Fruit fly (Drosophila melanogaster): ENCODE results near the gene CG11656.

CG11656 gene

dm6 chr3R:13051298-13051723 is 41.6 kb downstream of the CG11656 start, which contains the start of gene CG7966 (continued):
- TF ChIP-seq Stat92E (GFP tag; optimal IDR thresholded peaks at IDR 0.05) (no peak), bbx (GFP tag; IDR thresholded peaks at IDR 0.05; ENCODE audit: partially characterized antibody) (peak; percentile 37; the same call in 1 of the 2 replicates), CG3995 (GFP tag; optimal IDR thresholded peaks at IDR 0.05) (no peak), cas (GFP tag; IDR thresholded peaks at IDR 0.05) (no peak), CG34376 (GFP tag; optimal IDR thresholded peaks at IDR 0.05) (peak; percentile 49), jumu (GFP tag; optimal IDR thresholded peaks at IDR 0.05) (no peak), CG18476 (GFP tag; optimal IDR thresholded peaks at IDR 0.05) (no peak), exex (tag; optimal IDR thresholded peaks at IDR 0.05) (peak; percentile 87), Sry-β (GFP tag; optimal IDR thresholded peaks at IDR 0.05) (no peak), mld (GFP tag; IDR thresholded peaks at IDR 0.05; ENCODE audit: partially characterized antibody) (no peak), sim (GFP tag; IDR thresholded peaks at IDR 0.05) (0 out of 2 replicates have a peak, but pooled peaks have one; percentile 33), CG17802 (tag; optimal IDR thresholded peaks at IDR 0.05) (no peak), row (GFP tag; IDR thresholded peaks at IDR 0.05) (no peak), CG8765 (GFP tag; IDR thresholded peaks at IDR 0.05) (no peak), bcd (GFP tag; optimal IDR thresholded peaks at IDR 0.05) (no peak), ranshi (GFP tag; IDR thresholded peaks at IDR 0.05) (peak; percentile 25; the same call in 1 of the 2 replicates), Hr51 (GFP tag; optimal IDR thresholded peaks at IDR 0.05) (no peak), Hand (GFP tag; optimal IDR thresholded peaks at IDR 0.05) (no peak), CG5245 (GFP tag; optimal IDR thresholded peaks at IDR 0.05) (no peak), CG1024 (GFP tag; IDR thresholded peaks at IDR 0.05) (no peak), chinmo (GFP tag; IDR thresholded peaks at IDR 0.05; ENCODE audit: partially characterized antibody) (peak; percentile 58; the same call in 1 of the 4 replicates), inv (GFP tag; IDR thresholded peaks at IDR 0.05; ENCODE audit: partially characterized antibody) (no peak), disco-r (GFP tag; optimal IDR thresholded peaks at IDR 0.05) (no peak), CG8290 (GFP tag; optimal IDR thresholded peaks at IDR 0.05) (no peak), CG8290 (tag; optimal IDR thresholded peaks at IDR 0.05) (no peak), CG14965 (GFP tag; optimal IDR thresholded peaks at IDR 0.05; ENCODE audit: borderline replicate concordance) (no peak), dm (GFP tag; optimal IDR thresholded peaks at IDR 0.05) (no peak), CG3847 (GFP tag; IDR thresholded peaks at IDR 0.05) (no peak), Ets97D (GFP tag; optimal IDR thresholded peaks at IDR 0.05) (no peak), CG10274 (GFP tag; optimal IDR thresholded peaks at IDR 0.05) (no peak), Dek (tag; optimal IDR thresholded peaks at IDR 0.05) (peak; percentile 46), NC2α (GFP tag; optimal IDR thresholded peaks at IDR 0.05) (peak; percentile 10), ATbp (GFP tag; optimal IDR thresholded peaks at IDR 0.05) (no peak), Hmr (GFP tag; optimal IDR thresholded peaks at IDR 0.05) (peak; percentile 36), CG34422 (GFP tag; IDR thresholded peaks at IDR 0.05) (peak; percentile 47; the same call in 1 of the 3 replicates), sens-2 (GFP tag; IDR thresholded peaks at IDR 0.05) (no peak), H15 (GFP tag; IDR thresholded peaks at IDR 0.05) (no peak), CG6683 (GFP tag; optimal IDR thresholded peaks at IDR 0.05) (no peak), Dad (GFP tag; optimal IDR thresholded peaks at IDR 0.05) (no peak), Eip74EF (GFP tag; optimal IDR thresholded peaks at IDR 0.05) (peak in 1 of 2 experiments; percentile 47), run (tag; optimal IDR thresholded peaks at IDR 0.05) (no peak), Bteb2 (GFP tag; optimal IDR thresholded peaks at IDR 0.05) (no peak), tx (GFP tag; optimal IDR thresholded peaks at IDR 0.05) (no peak), CG18599 (GFP tag; optimal IDR thresholded peaks at IDR 0.05) (no peak), ham (GFP tag; IDR thresholded peaks at IDR 0.05) (no peak), NFAT (GFP tag; IDR thresholded peaks at IDR 0.05) (no peak), esg (GFP tag; conservative IDR thresholded peaks at IDR 0.05) (no peak), slp2 (GFP tag; optimal IDR thresholded peaks at IDR 0.05) (no peak), Spps (tag; optimal IDR thresholded peaks at IDR 0.05) (no peak), CHES-1-like (GFP tag; optimal IDR thresholded peaks at IDR 0.05) (no peak), CG2202 (tag; optimal IDR thresholded peaks at IDR 0.05) (no peak)

Measured in whole organism, embryonic.